Fruit fly (Drosophila melanogaster) whole organism, embryonic: ENCODE data around the gene peb.

ENCODE experiments used
- Bdp1 ChIP-seq: fragments of 200-800 bp; sonication (Bioruptor generic); optimal IDR thresholded peaks from 3 replicates; lab custom pipeline; 2016; ENCODE audit warnings: missing biosample characterization, missing genetic modification characterization
- Blimp-1 ChIP-seq: fragments of 200-800 bp; sonication (Bioruptor generic); optimal IDR thresholded peaks from 3 replicates; lab custom pipeline; 2018; ENCODE audit warnings: missing biosample characterization, missing genetic modification characterization, mild to moderate bottlenecking, moderate library complexity, missing genetic modification reagents
- CG10209 ChIP-seq: fragments of 200-800 bp; sonication (Bioruptor generic); optimal IDR thresholded peaks from 3 replicates; lab custom pipeline; 2017; ENCODE audit warnings: missing biosample characterization, mild to moderate bottlenecking, missing genetic modification characterization, missing genetic modification reagents
- CG10267 ChIP-seq: fragments of 200-800 bp; sonication (Bioruptor generic); optimal IDR thresholded peaks from 2 replicates; lab custom pipeline; 2018; ENCODE audit warnings: missing biosample characterization, mild to moderate bottlenecking, missing genetic modification characterization, moderate library complexity
- CG11560 ChIP-seq: fragments of 200-800 bp; sonication (Bioruptor generic); IDR thresholded peaks from 3 replicates; pipeline ENCODE4 v1.3.6; 2022; ENCODE audit warnings: missing biosample characterization, missing genetic modification characterization
- CG12071 ChIP-seq: fragments of 200-800 bp; sonication (Bioruptor generic); optimal IDR thresholded peaks from 3 replicates; lab custom pipeline; 2018; ENCODE audit warnings: missing biosample characterization, mild to moderate bottlenecking, missing genetic modification characterization
- CG12236 ChIP-seq: fragments of 200-800 bp; sonication (Bioruptor generic); optimal IDR thresholded peaks from 2 replicates; lab custom pipeline; 2016; ENCODE audit warnings: missing biosample characterization, missing genetic modification characterization
- CG12744 ChIP-seq: fragments of 200-800 bp; sonication (Bioruptor generic); optimal IDR thresholded peaks from 2 replicates; lab custom pipeline; 2016; ENCODE audit warnings: missing biosample characterization, missing genetic modification characterization
- CG15514 ChIP-seq: fragments of 200-800 bp; sonication (Bioruptor generic); optimal IDR thresholded peaks from 3 replicates; lab custom pipeline; 2017; ENCODE audit warnings: missing biosample characterization, missing genetic modification characterization, mild to moderate bottlenecking, moderate library complexity, missing genetic modification reagents
- CG1603 ChIP-seq: fragments of 200-800 bp; sonication (Bioruptor generic); optimal IDR thresholded peaks from 2 replicates; lab custom pipeline; 2019; ENCODE audit warnings: missing biosample characterization, mild to moderate bottlenecking, missing genetic modification characterization, moderate library complexity
- CG16779 ChIP-seq: fragments of 200-800 bp; sonication (Bioruptor generic); IDR thresholded peaks from 2 replicates; pipeline ENCODE4 v1.3.6; 2022; ENCODE audit warnings: missing biosample characterization, missing genetic modification characterization
- CG17359 ChIP-seq: fragments of 200-800 bp; sonication (Bioruptor generic); optimal IDR thresholded peaks from 3 replicates; lab custom pipeline; 2018; ENCODE audit warnings: missing biosample characterization, mild to moderate bottlenecking, missing genetic modification characterization, moderate library complexity
- CG17385 ChIP-seq: fragments of 200-800 bp; sonication (Bioruptor generic); optimal IDR thresholded peaks from 3 replicates; lab custom pipeline; 2018; ENCODE audit warnings: missing biosample characterization, mild to moderate bottlenecking, missing genetic modification characterization
- CG1832 ChIP-seq: fragments of 200-800 bp; sonication (Bioruptor generic); optimal IDR thresholded peaks from 2 replicates; lab custom pipeline; 2017; ENCODE audit warnings: missing biosample characterization, mild to moderate bottlenecking, missing genetic modification characterization, inconsistent platforms
- CG2129 ChIP-seq: fragments of 200-800 bp; sonication (Bioruptor generic); IDR thresholded peaks from 2 replicates; pipeline ENCODE4 v1.3.6; 2022; ENCODE audit warnings: missing biosample characterization, missing genetic modification characterization; ENCODE audit not compliant: partially characterized antibody
- CG2202 ChIP-seq: fragments of 200-800 bp; sonication (Bioruptor generic); optimal IDR thresholded peaks from 2 replicates; lab custom pipeline; 2018; ENCODE audit warnings: missing biosample characterization, mild to moderate bottlenecking, missing genetic modification characterization
- CG3163 ChIP-seq: fragments of 200-800 bp; sonication (Bioruptor generic); optimal IDR thresholded peaks from 3 replicates; lab custom pipeline; 2016; ENCODE audit warnings: missing biosample characterization, missing genetic modification characterization
- CG32772 ChIP-seq: fragments of 200-800 bp; sonication (Bioruptor generic); IDR thresholded peaks from 2 replicates; pipeline ENCODE4 v1.3.6; 2022; ENCODE audit warnings: missing biosample characterization, missing genetic modification characterization
- CG4424 ChIP-seq: fragments of 200-800 bp; sonication (Bioruptor generic); optimal IDR thresholded peaks from 3 replicates; lab custom pipeline; 2016; ENCODE audit warnings: missing biosample characterization, missing genetic modification characterization
- CG5953 ChIP-seq: fragments of 200-800 bp; sonication (Bioruptor generic); IDR thresholded peaks from 2 replicates; pipeline ENCODE4 v1.3.6; 2022; ENCODE audit warnings: missing biosample characterization, missing genetic modification characterization
- CG6272 ChIP-seq: fragments of 200-800 bp; sonication (Bioruptor generic); IDR thresholded peaks from 2 replicates; pipeline ENCODE4 v1.3.6; 2022; ENCODE audit warnings: missing biosample characterization, missing genetic modification characterization
- CG6791 ChIP-seq: fragments of 200-800 bp; sonication (Bioruptor generic); IDR thresholded peaks from 3 replicates; pipeline ENCODE4 v1.3.6; 2022; ENCODE audit warnings: missing biosample characterization, missing genetic modification characterization; ENCODE audit not compliant: partially characterized antibody
- CG9797 ChIP-seq: fragments of 200-800 bp; sonication (Bioruptor generic); optimal IDR thresholded peaks from 3 replicates; lab custom pipeline; 2018; ENCODE audit warnings: missing biosample characterization, mild to moderate bottlenecking, missing genetic modification characterization
- D19A ChIP-seq: fragments of 200-800 bp; optimal IDR thresholded peaks from 3 replicates; lab custom pipeline; 2019; ENCODE audit warnings: missing biosample characterization, mild to moderate bottlenecking, missing genetic modification characterization, moderate library complexity
- Doc3 ChIP-seq: fragments of 200-800 bp; sonication (Bioruptor generic); IDR thresholded peaks from 3 replicates; pipeline ENCODE4 v1.3.6; 2022; ENCODE audit warnings: missing biosample characterization, missing genetic modification characterization; ENCODE audit not compliant: partially characterized antibody
- Dref ChIP-seq: fragments of 200-800 bp; sonication (Bioruptor generic); IDR thresholded peaks from 2 replicates; pipeline ENCODE4 v1.3.6; 2022; ENCODE audit warnings: missing biosample characterization, missing genetic modification characterization
- HHEX ChIP-seq: fragments of 200-800 bp; sonication (Bioruptor generic); optimal IDR thresholded peaks from 3 replicates; lab custom pipeline; 2017; ENCODE audit warnings: missing biosample characterization, mild to moderate bottlenecking, missing genetic modification characterization, missing genetic modification reagents
- HLH4C ChIP-seq: fragments of 200-800 bp; sonication (Bioruptor generic); IDR thresholded peaks from 3 replicates; pipeline ENCODE4 v1.3.6; 2022; ENCODE audit warnings: missing biosample characterization, missing genetic modification characterization; ENCODE audit not compliant: partially characterized antibody
- Hey ChIP-seq: fragments of 200-800 bp; sonication (Bioruptor generic); optimal IDR thresholded peaks from 3 replicates; lab custom pipeline; 2018; ENCODE audit warnings: missing biosample characterization, mild to moderate bottlenecking, missing genetic modification characterization
- Hr39 ChIP-seq: fragments of >200 bp; optimal IDR thresholded peaks from 2 replicates; lab custom pipeline; 2017
- Nf-YC ChIP-seq: fragments of 200-800 bp; optimal IDR thresholded peaks from 3 replicates; lab custom pipeline; 2019; ENCODE audit warnings: missing biosample characterization, mild to moderate bottlenecking, missing genetic modification characterization, moderate library complexity
- Spps ChIP-seq: fragments of 200-800 bp; sonication (Bioruptor generic); optimal IDR thresholded peaks from 2 replicates; lab custom pipeline; 2018; ENCODE audit warnings: missing biosample characterization, mild to moderate bottlenecking, missing genetic modification characterization
- Taf1 ChIP-seq: fragments of 200-800 bp; sonication (Bioruptor generic); IDR thresholded peaks from 2 replicates; pipeline ENCODE4 v1.3.6; 2022; ENCODE audit warnings: missing biosample characterization, missing genetic modification characterization
- Vsx1 ChIP-seq: fragments of 200-800 bp; sonication (Bioruptor generic); optimal IDR thresholded peaks from 2 replicates; lab custom pipeline; 2017; ENCODE audit warnings: missing biosample characterization, mild to moderate bottlenecking, missing genetic modification characterization, missing genetic modification reagents
- Xbp1 ChIP-seq: fragments of 200-800 bp; sonication (Bioruptor generic); optimal IDR thresholded peaks from 3 replicates; lab custom pipeline; 2016; ENCODE audit warnings: missing biosample characterization, mild to moderate bottlenecking, missing genetic modification characterization
- aop ChIP-seq: fragments of 200-800 bp; sonication (Bioruptor generic); IDR thresholded peaks from 2 replicates; pipeline ENCODE4 v1.3.6; 2022; ENCODE audit warnings: missing biosample characterization, missing genetic modification characterization
- chinmo ChIP-seq: fragments of 200-800 bp; sonication (Bioruptor generic); IDR thresholded peaks from 4 replicates; pipeline ENCODE4 v1.3.6; 2022; ENCODE audit warnings: missing biosample characterization, missing genetic modification characterization; ENCODE audit not compliant: partially characterized antibody
- chn ChIP-seq: fragments of 200-800 bp; sonication (Bioruptor generic); optimal IDR thresholded peaks from 2 replicates; lab custom pipeline; 2016; ENCODE audit warnings: missing biosample characterization, missing genetic modification characterization
- croc ChIP-seq: fragments of 200-800 bp; sonication (Bioruptor generic); conservative IDR thresholded peaks from 3 replicates; pipeline ENCODE4 v1.3.6; 2022; ENCODE audit warnings: missing biosample characterization, missing genetic modification characterization
- crp ChIP-seq, 2 experiments: fragments of 200-800 bp; sonication (Bioruptor generic); optimal IDR thresholded peaks; 2 replicates in 1 of 2; 3 replicates in 1 of 2; lab custom pipeline; 2017; ENCODE audit warnings: missing biosample characterization in 2 of 2, missing genetic modification characterization in 2 of 2, mild to moderate bottlenecking in 1 of 2, moderate library complexity in 1 of 2
- kah ChIP-seq: fragments of 200-800 bp; sonication (Bioruptor generic); optimal IDR thresholded peaks from 2 replicates; lab custom pipeline; 2018; ENCODE audit warnings: missing biosample characterization, mild to moderate bottlenecking, missing genetic modification characterization
- lab ChIP-seq: fragments of 200-800 bp; sonication (Bioruptor generic); optimal IDR thresholded peaks from 3 replicates; lab custom pipeline; 2017; ENCODE audit warnings: missing biosample characterization, missing genetic modification characterization, mild to moderate bottlenecking, moderate library complexity, missing genetic modification reagents
- maf-S ChIP-seq: fragments of 200-800 bp; sonication (Bioruptor generic); optimal IDR thresholded peaks from 2 replicates; lab custom pipeline; 2016; ENCODE audit warnings: missing biosample characterization, missing genetic modification characterization
- pho ChIP-seq: fragments of 200-800 bp; sonication (Bioruptor generic); optimal IDR thresholded peaks from 2 replicates; lab custom pipeline; 2016; ENCODE audit warnings: missing biosample characterization, missing genetic modification characterization
- shn ChIP-seq: fragments of 200-800 bp; sonication (Bioruptor generic); optimal IDR thresholded peaks from 3 replicates; lab custom pipeline; 2016; ENCODE audit warnings: missing biosample characterization, missing genetic modification characterization
- sima ChIP-seq: fragments of 200-800 bp; sonication (Bioruptor generic); optimal IDR thresholded peaks from 2 replicates; lab custom pipeline; 2016; ENCODE audit warnings: missing biosample characterization, missing genetic modification characterization
- tna ChIP-seq: fragments of 200-800 bp; sonication (Bioruptor generic); IDR thresholded peaks from 2 replicates; pipeline ENCODE4 v1.3.6; 2022; ENCODE audit warnings: missing biosample characterization, missing genetic modification characterization; ENCODE audit not compliant: partially characterized antibody
- tup ChIP-seq: fragments of 200-800 bp; sonication (Bioruptor generic); optimal IDR thresholded peaks from 2 replicates; lab custom pipeline; 2016; ENCODE audit warnings: missing biosample characterization, mild to moderate bottlenecking, missing genetic modification characterization, moderate library complexity
- wek ChIP-seq: fragments of 200-800 bp; sonication (Bioruptor generic); optimal IDR thresholded peaks from 3 replicates; lab custom pipeline; 2018; ENCODE audit warnings: missing biosample characterization, mild to moderate bottlenecking, missing genetic modification characterization, moderate library complexity
- wor ChIP-seq: fragments of 200-800 bp; sonication (Bioruptor generic); IDR thresholded peaks from 2 replicates; pipeline ENCODE4 v1.3.6; 2022; ENCODE audit warnings: missing biosample characterization, missing genetic modification characterization

peb gene

dm6 chrX:4635856-4636486 is 18.6 kb downstream of the peb start, which contains the start of the genes Alms1a and pon (continued):
- TF ChIP-seq lab (GFP tag; lab: Kevin White, UChicago) (no peak), Dref (GFP tag; lab: Robert Waterston, UW) (peak; percentile 71), CG9797 (GFP tag; lab: Kevin White, UChicago) (no peak), Hr39 (lab: Kevin White, UChicago) (no peak), Xbp1 (GFP tag; lab: Kevin White, UChicago) (no peak), tup (GFP tag; lab: Kevin White, UChicago) (no peak), chn (GFP tag; lab: Kevin White, UChicago) (no peak), Doc3 (GFP tag; lab: Robert Waterston, UW) (peak; percentile 71; the same call in 2 of the 3 replicates), HHEX (GFP tag; lab: Kevin White, UChicago) (no peak), pho (GFP tag; lab: Kevin White, UChicago) (no peak), Bdp1 (GFP tag; lab: Kevin White, UChicago) (no peak), kah (no peak), wek (GFP tag; lab: Kevin White, UChicago) (no peak), D19A (no peak), CG2202 (no peak), Taf1 (no peak), CG12744 (no peak), CG15514 (GFP tag; lab: Kevin White, UChicago) (peak; percentile 94), aop (no peak), HLH4C (peak; percentile 100), CG10209 (GFP tag; lab: Kevin White, UChicago) (no peak), wor (GFP tag; lab: Robert Waterston, UW) (no peak), CG1832 (GFP tag; lab: Kevin White, UChicago) (no peak), maf-S (no peak), CG17359 (no peak), Blimp-1 (GFP tag; lab: Kevin White, UChicago) (no peak), CG1603 (tag; lab: Kevin White, UChicago) (no peak), shn (GFP tag; lab: Kevin White, UChicago) (no peak), tna (GFP tag; lab: Robert Waterston, UW) (peak; percentile 95), crp (GFP tag; optimal IDR thresholded peaks at IDR 0.05; lab: Kevin White, UChicago) (no peak), CG11560 (tag; lab: Robert Waterston, UW) (no peak), chinmo (GFP tag; lab: Robert Waterston, UW) (peak; percentile 86; the same call in 2 of the 4 replicates), Hey (no peak), CG12236 (GFP tag; lab: Kevin White, UChicago) (no peak), Spps (no peak), CG4424 (GFP tag; lab: Kevin White, UChicago) (no peak), CG2129 (peak; percentile 38; the same call in 1 of the 2 replicates), sima (GFP tag; lab: Kevin White, UChicago) (no peak), CG6272 (GFP tag; lab: Robert Waterston, UW) (no peak), CG3163 (GFP tag; lab: Kevin White, UChicago) (no peak), croc (no peak), CG10267 (tag; lab: Kevin White, UChicago) (peak; percentile 90), CG17385 (GFP tag; lab: Kevin White, UChicago) (no peak), CG12071 (GFP tag; lab: Kevin White, UChicago) (no peak), CG16779 (no peak), CG5953 (no peak), CG32772 (no peak), CG6791 (peak; percentile 94), Nf-YC (tag; lab: Kevin White, UChicago) (peak; percentile 33), Vsx1 (GFP tag; lab: Kevin White, UChicago) (no peak)
